Worm (Caenorhabditis elegans) whole organism, early embryonic: ENCODE measurements around the gene R04B3.2.

ENCODE experiments used
- B0310.2 ChIP-seq: sonication (generic microtip); optimal IDR thresholded peaks from 2 replicates; lab custom pipeline; 2016; ENCODE audit warnings: mild to moderate bottlenecking, missing genetic modification characterization, missing compliant biosample characterization
- F13C5.2 ChIP-seq: sonication (generic microtip); optimal IDR thresholded peaks from 2 replicates; lab custom pipeline; 2017; ENCODE audit warnings: mild to moderate bottlenecking, missing genetic modification characterization, inconsistent platforms, missing compliant biosample characterization
- aly-1 ChIP-seq: sonication (generic microtip); optimal IDR thresholded peaks from 2 replicates; lab custom pipeline; 2016; ENCODE audit warnings: missing genetic modification characterization, missing compliant biosample characterization
- ama-1 ChIP-seq: fragments of 150-350 bp; optimal IDR thresholded peaks from 2 replicates; lab custom pipeline; 2014
- ceh-13 ChIP-seq: fragments of 200-800 bp; sonication (Bioruptor generic); optimal IDR thresholded peaks from 2 replicates; lab custom pipeline; 2018; ENCODE audit warnings: mild to moderate bottlenecking, missing genetic modification characterization, missing compliant biosample characterization
- ceh-36 ChIP-seq: sonication (generic microtip); optimal IDR thresholded peaks from 2 replicates; lab custom pipeline; 2016; ENCODE audit warnings: missing genetic modification characterization, inconsistent platforms, missing compliant biosample characterization
- ets-7 ChIP-seq: sonication (generic microtip); optimal IDR thresholded peaks from 2 replicates; lab custom pipeline; 2016; ENCODE audit warnings: missing genotype, missing genetic modification characterization, missing compliant biosample characterization
- flt-1 ChIP-seq: fragments of 200-800 bp; sonication (Bioruptor generic); IDR thresholded peaks from 2 replicates; pipeline ENCODE4 v1.3.6; 2022; ENCODE audit warnings: missing genetic modification characterization, missing compliant biosample characterization
- hmbx-1 ChIP-seq: sonication (generic microtip); optimal IDR thresholded peaks from 2 replicates; lab custom pipeline; 2016; ENCODE audit warnings: mild to moderate bottlenecking, missing genetic modification characterization, missing compliant biosample characterization
- hmg-4 ChIP-seq: fragments of 200-800 bp; sonication (Bioruptor generic); optimal IDR thresholded peaks from 2 replicates; lab custom pipeline; 2018; ENCODE audit warnings: mild to moderate bottlenecking, missing genetic modification characterization, missing compliant biosample characterization
- hnd-1 ChIP-seq: sonication (generic microtip); optimal IDR thresholded peaks from 2 replicates; lab custom pipeline; 2016; ENCODE audit warnings: missing genetic modification characterization, missing compliant biosample characterization
- pes-1 ChIP-seq: fragments of 200-800 bp; sonication (Bioruptor generic); IDR thresholded peaks from 2 replicates; pipeline ENCODE4 v1.3.6; 2022; ENCODE audit warnings: missing genetic modification reagents, missing genetic modification characterization, missing compliant biosample characterization
- scrt-1 ChIP-seq: fragments of 200-800 bp; sonication (Bioruptor generic); IDR thresholded peaks from 2 replicates; pipeline ENCODE4 v1.3.6; 2022; ENCODE audit warnings: missing genetic modification characterization, missing compliant biosample characterization
- sea-1 ChIP-seq: fragments of 200-800 bp; sonication (Bioruptor generic); conservative IDR thresholded peaks from 2 replicates; pipeline ENCODE4 v1.3.6; 2022; ENCODE audit warnings: missing genetic modification characterization, missing compliant biosample characterization
- tbx-11 ChIP-seq: fragments of 200-800 bp; sonication (Bioruptor generic); IDR thresholded peaks from 2 replicates; pipeline ENCODE4 v1.3.6; 2022; ENCODE audit warnings: missing genetic modification characterization, missing compliant biosample characterization
- tbx-37 ChIP-seq: fragments of 200-800 bp; sonication (Bioruptor generic); conservative IDR thresholded peaks from 2 replicates; pipeline ENCODE4 v1.3.6; 2022; ENCODE audit warnings: missing genetic modification reagents, missing genetic modification characterization, missing compliant biosample characterization
- tra-4 ChIP-seq: sonication (generic microtip); optimal IDR thresholded peaks from 2 replicates; lab custom pipeline; 2017; ENCODE audit warnings: missing genetic modification characterization, missing compliant biosample characterization

The R04B3.2 gene

DNA sequence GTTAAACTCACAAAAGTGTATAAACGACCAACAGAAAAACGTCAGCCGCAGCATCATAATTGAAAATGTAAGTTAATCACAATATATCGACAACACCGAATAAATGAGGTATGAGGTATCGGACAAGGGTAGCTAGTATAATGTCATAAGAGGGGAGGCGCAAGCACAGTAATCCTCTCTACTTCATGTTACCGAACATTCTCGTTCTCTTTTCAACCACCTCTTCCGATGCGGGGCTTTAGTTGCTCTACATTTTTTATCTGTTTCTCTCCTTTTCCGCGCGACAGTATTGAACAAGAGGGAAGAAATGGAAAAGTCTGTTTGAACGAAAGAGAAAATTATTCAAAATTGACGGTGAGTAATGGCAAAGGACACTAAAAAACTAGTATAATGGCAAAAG lies 2.4 kb upstream of the R04B3.2 start, which contains the start of gene R04B3.3:
R04B3.3 (minus strand) TSS at position 101 of the 400 bp plus-strand sequence.
- TF ChIP-seq ceh-36: no peak
- no peak for TF ChIP-seq hmg-4 (GFP tag; lab: Kevin White, UChicago)
- TF ChIP-seq sea-1: no peak
- TF ChIP-seq aly-1: no peak
- no peak for TF ChIP-seq ama-1 (lab: Kevin White, UChicago)
- no peak for TF ChIP-seq F13C5.2
- TF ChIP-seq B0310.2: no peak
- TF ChIP-seq hnd-1: no peak
- no peak for TF ChIP-seq ets-7 (tag; lab: Kevin White, UChicago)
- TF ChIP-seq tbx-11 (GFP tag; lab: Robert Waterston, UW): no peak
- TF ChIP-seq pes-1 (GFP tag; lab: Robert Waterston, UW): no peak
- no peak for TF ChIP-seq hmbx-1 (tag; lab: Kevin White, UChicago)
- TF ChIP-seq flt-1: no peak
- TF ChIP-seq ceh-13 (GFP tag; lab: Kevin White, UChicago): no peak
- TF ChIP-seq tbx-37 (GFP tag; lab: Robert Waterston, UW): no peak

DNA sequence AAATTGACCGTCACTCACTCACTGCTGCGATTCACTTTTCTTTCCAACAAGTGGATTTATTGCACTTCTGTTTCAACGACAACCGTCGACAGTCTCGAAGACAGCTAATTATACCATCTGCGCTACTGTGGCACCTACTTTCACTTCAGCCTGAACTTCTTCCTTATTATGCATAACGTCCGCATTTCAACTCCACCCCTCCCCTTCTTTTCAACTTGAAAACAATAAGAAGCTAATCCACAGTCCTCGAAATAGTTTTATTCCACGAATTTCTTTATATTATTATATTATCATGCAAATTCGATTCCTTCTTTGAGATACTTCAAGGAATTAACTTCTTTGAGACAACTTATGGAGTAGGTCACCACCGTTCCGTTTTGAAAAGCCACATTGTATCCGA lies 2.2 kb downstream of the R04B3.2 start, which contains the start of gene R04B3.1:
R04B3.1 (minus strand) TSS at position 101 of the 400 bp plus-strand sequence.
- TF ChIP-seq hmg-4 (GFP tag; lab: Kevin White, UChicago) (no peak), hnd-1 (no peak), B0310.2 (no peak), pes-1 (GFP tag; lab: Robert Waterston, UW) (no peak), sea-1 (no peak), aly-1 (no peak), tbx-11 (GFP tag; lab: Robert Waterston, UW) (no peak), ceh-36 (no peak), hmbx-1 (tag; lab: Kevin White, UChicago) (no peak), tra-4 (no peak), ama-1 (lab: Kevin White, UChicago) (no peak), ets-7 (tag; lab: Kevin White, UChicago) (no peak), ceh-13 (GFP tag; lab: Kevin White, UChicago) (no peak), tbx-37 (GFP tag; lab: Robert Waterston, UW) (no peak), scrt-1 (no peak), F13C5.2 (no peak), flt-1 (no peak)

DNA sequence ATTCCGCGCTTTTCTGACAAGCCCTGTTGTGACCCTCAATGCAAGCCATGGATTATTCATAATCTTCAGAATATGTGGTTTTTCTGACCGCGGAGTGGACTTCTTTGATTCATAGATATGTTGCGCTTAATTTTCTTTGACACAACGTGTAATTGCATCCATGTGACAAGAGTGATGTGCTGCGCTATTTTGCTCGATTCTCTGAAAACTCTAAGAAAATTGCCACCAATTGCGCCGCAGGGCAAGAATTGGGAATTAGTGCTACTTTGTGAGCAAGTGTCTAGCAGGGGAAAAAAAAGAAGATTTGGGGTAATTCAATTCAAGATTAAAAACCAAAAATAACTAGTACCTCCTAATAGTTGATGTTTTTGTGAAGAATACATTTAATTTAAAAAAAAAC lies 9.5 kb downstream of the R04B3.2 start:
- TF ChIP-seq hnd-1 (no peak), tra-4 (no peak), scrt-1 (no peak), ceh-36 (no peak), ceh-13 (GFP tag; lab: Kevin White, UChicago) (no peak), sea-1 (no peak), tbx-37 (GFP tag; lab: Robert Waterston, UW) (no peak), B0310.2 (no peak), hmg-4 (GFP tag; lab: Kevin White, UChicago) (no peak), aly-1 (no peak)

DNA sequence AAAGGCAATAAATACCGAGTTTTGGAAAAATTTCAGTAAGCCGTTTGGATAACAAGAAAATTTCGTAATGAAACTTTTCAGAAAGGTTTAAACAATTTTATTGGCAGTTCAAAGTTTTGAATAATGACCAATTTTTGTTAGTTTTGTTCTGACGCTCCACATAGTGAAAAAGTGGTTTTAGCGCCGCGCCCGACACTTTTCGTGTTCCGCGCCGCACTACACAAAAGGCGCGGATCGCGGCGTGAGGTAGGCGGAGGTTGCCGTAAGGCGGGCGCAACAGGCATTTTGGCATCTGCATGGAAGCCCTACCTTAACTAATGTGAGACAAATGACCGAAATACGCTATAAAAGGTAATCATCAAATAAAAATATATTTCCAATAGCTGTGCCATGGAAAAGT lies 11.8 kb downstream of the R04B3.2 start:
- TF ChIP-seq aly-1: no peak
- TF ChIP-seq tra-4: no peak
- TF ChIP-seq ets-7 (tag; lab: Kevin White, UChicago): no peak
- TF ChIP-seq tbx-11 (GFP tag; lab: Robert Waterston, UW): no peak
- TF ChIP-seq ceh-36: no peak
- no peak for TF ChIP-seq sea-1
- TF ChIP-seq ceh-13 (GFP tag; lab: Kevin White, UChicago): no peak

DNA sequence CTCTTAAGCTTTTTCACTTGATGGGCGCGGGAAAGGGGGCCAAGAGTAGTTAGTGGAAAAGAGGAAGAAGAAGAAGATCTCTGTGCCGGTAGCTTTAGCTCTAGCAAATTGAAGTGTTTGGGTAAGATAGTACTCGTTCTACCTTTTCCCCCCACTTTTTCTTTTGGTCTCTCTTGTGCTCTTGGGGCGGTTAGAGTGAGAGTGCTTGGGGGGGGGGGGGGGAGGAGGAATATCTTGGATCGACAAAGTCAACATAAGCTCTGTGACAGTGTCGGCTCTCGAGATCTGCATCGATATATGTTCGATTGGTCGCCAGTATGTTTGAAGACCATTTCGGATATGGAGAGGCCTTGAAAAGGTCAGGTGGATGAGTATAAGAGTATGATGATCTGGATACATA lies 13.7 kb downstream of the R04B3.2 start, which contains the start of gene fox-1:
fox-1 (minus strand) TSS at position 101 of the 400 bp plus-strand sequence.
- TF ChIP-seq pes-1 (GFP tag; lab: Robert Waterston, UW) (no peak), hmbx-1 (tag; lab: Kevin White, UChicago) (no peak), ets-7 (tag; lab: Kevin White, UChicago) (no peak), scrt-1 (no peak), tbx-11 (GFP tag; lab: Robert Waterston, UW) (no peak), B0310.2 (no peak), ceh-36 (no peak), tbx-37 (GFP tag; lab: Robert Waterston, UW) (no peak), aly-1 (no peak), flt-1 (no peak)

DNA sequence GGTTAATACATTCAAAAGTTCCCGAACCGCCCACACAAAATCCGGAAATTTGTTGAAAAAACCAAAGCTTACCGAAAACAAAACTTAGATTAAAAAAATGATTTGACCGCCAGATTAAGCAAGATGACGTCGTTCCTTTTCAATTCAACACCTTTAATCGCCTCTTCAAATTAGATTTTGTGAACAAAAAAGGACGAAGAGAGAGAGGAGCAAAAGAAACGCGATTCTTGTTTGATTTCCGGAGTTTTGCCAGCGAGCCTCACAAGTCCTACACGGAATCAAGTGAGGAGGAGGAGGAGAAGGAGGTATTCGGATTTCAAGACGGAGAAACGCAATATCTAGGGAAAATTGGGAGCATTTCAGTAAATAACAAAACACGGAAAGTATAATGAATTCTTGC lies 16.1 kb downstream of the R04B3.2 start:
- TF ChIP-seq flt-1 (no peak), ama-1 (lab: Kevin White, UChicago) (no peak), B0310.2 (no peak), tbx-37 (GFP tag; lab: Robert Waterston, UW) (no peak), sea-1 (no peak), hmg-4 (GFP tag; lab: Kevin White, UChicago) (no peak), ets-7 (tag; lab: Kevin White, UChicago) (no peak), hnd-1 (no peak), ceh-13 (GFP tag; lab: Kevin White, UChicago) (no peak)

DNA sequence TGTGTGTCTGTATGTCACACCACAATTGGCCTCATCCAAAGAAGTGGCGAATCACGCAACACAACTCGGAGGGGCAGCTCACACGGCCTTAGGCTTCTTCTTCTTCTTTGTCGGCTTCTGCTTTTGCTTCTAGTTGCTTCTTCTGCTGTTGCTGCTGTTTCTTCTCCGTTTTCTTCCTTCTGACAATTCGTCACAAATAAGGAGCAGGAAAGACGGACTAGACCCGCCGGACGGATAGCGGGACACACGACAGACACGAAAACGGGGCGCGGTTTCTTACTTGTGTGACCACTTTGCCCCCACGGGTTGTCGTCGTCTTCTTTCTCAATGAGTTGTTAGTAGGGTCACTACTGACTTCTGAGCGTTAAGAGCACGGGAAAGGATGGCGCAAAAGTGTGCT lies 17.4 kb downstream of the R04B3.2 start:
- TF ChIP-seq ceh-13 (GFP tag; lab: Kevin White, UChicago): no peak
- no peak for TF ChIP-seq tra-4
- TF ChIP-seq hmg-4 (GFP tag; lab: Kevin White, UChicago): no peak
- no peak for TF ChIP-seq ama-1 (lab: Kevin White, UChicago)
- no peak for TF ChIP-seq ceh-36
- TF ChIP-seq ets-7 (tag; lab: Kevin White, UChicago): no peak
- TF ChIP-seq tbx-37 (GFP tag; lab: Robert Waterston, UW): no peak
- TF ChIP-seq scrt-1: no peak

DNA sequence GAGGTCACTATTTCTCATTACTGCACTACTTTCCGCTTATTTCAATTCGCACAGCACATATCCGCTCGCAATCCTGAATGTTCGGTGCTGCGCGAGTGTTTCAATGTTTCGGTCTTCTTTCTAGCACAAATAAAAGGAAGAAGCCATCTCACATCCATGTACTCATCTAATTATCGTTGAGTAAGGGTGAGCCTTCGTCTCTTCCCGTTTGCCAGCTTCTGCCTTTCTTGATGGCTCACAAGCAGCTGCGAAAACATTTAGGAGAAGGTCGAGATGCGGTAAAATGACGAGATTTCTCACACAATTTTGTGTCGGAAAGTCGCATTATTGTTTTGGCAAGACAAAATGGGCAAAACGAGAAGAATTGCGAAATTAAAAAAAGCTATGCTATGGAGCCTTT lies 18.6 kb downstream of the R04B3.2 start:
- TF ChIP-seq tra-4 (no peak), tbx-11 (GFP tag; lab: Robert Waterston, UW) (no peak), tbx-37 (GFP tag; lab: Robert Waterston, UW) (no peak), F13C5.2 (no peak), B0310.2 (no peak), ets-7 (tag; lab: Kevin White, UChicago) (no peak), ceh-36 (no peak), aly-1 (no peak), flt-1 (no peak), hmg-4 (GFP tag; lab: Kevin White, UChicago) (no peak), ama-1 (lab: Kevin White, UChicago) (no peak), ceh-13 (GFP tag; lab: Kevin White, UChicago) (no peak), sea-1 (no peak), scrt-1 (no peak), hmbx-1 (tag; lab: Kevin White, UChicago) (no peak), hnd-1 (no peak), pes-1 (GFP tag; lab: Robert Waterston, UW) (no peak)
